Worm (Caenorhabditis elegans): ENCODE measurements around the gene blos-1.

The blos-1 gene

DNA sequence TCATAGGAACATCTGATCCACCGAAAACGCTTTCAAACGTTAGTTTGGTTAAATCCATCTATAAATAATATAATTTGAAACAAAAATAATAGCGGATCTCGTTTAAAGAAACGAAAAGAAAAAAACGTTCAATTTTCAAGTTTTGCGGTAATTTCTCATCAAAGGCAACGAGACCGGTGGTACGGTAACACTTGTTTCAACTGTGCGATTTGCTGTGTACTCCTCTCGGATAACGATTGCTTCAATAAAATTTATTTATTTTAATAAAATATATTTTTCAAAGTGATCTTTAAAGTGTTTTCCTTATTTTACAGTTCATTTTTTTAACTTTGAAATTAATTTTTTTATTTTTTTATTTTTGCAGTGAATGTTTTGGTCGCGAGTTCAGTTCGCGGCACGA is 6.8 kb upstream of the blos-1 start, which contains the start of the genes rde-4 and cox-14 (continued):
- TF ChIP-seq dpl-1 (GFP tag; optimal IDR thresholded peaks at IDR 0.05) (peak; percentile 84 to 93 (median 87)), unc-86 (tag; optimal IDR thresholded peaks at IDR 0.05) (peak; percentile 60), ceh-82 (tag; optimal IDR thresholded peaks at IDR 0.05) (peak; percentile 59 to 85 (median 68)), fkh-8 (tag; optimal IDR thresholded peaks at IDR 0.05) (no peak)

DNA sequence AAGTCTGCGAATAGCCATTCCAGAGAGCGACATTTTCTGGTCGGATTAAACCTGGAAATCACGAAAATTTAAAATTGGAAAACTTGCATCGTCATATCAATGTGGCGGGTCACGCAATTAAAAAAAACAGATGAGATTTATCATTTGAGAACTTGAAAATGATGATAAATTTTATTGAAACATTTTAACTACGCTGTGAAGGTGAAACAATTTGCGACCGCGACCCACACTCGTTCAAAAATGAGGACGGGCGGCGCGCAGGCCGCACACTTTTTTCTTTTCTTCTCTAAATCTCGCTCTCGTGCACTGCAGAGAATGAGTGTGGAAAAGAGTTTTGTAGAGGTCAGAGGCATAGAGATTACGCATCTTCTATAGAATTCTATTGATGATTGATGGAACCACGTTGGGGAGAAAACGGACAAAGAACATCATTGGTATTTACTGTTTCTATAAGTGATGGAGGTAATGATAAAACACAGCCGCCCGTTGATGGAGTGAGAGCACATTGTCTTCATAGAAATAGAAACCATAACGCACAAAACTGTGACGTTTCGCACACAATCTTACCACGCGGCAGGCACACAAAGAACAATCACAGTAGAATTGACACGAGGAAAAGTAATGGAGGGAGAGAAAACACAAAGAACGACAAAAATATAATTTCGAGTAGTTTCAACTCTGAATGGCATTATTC is 5.0 kb upstream of the blos-1 start, which contains the start of gene cts-1:
Gene cts-1, minus strand, starts transcription at position 51 of the 694 bp plus-strand sequence.
- no peak for TF ChIP-seq ztf-11 (tag; optimal IDR thresholded peaks at IDR 0.05)
- no peak for TF ChIP-seq nhr-19 (GFP tag; conservative IDR thresholded peaks at IDR 0.05)
- TF ChIP-seq mep-1 (tag; optimal IDR thresholded peaks at IDR 0.05) = peak; percentile 81
- peak; percentile 34 for TF ChIP-seq mef-2 (tag; optimal IDR thresholded peaks at IDR 0.05)
- peak; percentile 64 for TF ChIP-seq ztf-4 (tag; optimal IDR thresholded peaks at IDR 0.05)
- TF ChIP-seq aha-1 (tag; optimal IDR thresholded peaks at IDR 0.05) = peak; percentile 21
- TF ChIP-seq efl-3 (GFP tag; optimal IDR thresholded peaks at IDR 0.05) = no peak
- peak; percentile 30 for TF ChIP-seq snpc-4 (tag; optimal IDR thresholded peaks at IDR 0.05)
- TF ChIP-seq hlh-4 (tag; optimal IDR thresholded peaks at IDR 0.05) = no peak
- TF ChIP-seq blmp-1 (tag; optimal IDR thresholded peaks at IDR 0.05) = peak; percentile 87
- no peak for TF ChIP-seq ceh-63 (GFP tag; optimal IDR thresholded peaks at IDR 0.05)
- TF ChIP-seq egl-13 (tag; optimal IDR thresholded peaks at IDR 0.05) = no peak
- TF ChIP-seq lin-35 (GFP tag; optimal IDR thresholded peaks at IDR 0.05) = peak; percentile 69 to 82
- TF ChIP-seq fos-1 (tag; optimal IDR thresholded peaks at IDR 0.05) = no peak
- TF ChIP-seq xbp-1 (tag; optimal IDR thresholded peaks at IDR 0.05) = peak; percentile 74
- peak; percentile 73 for TF ChIP-seq swsn-7 (tag; optimal IDR thresholded peaks at IDR 0.05)
- peak; percentile 12 for TF ChIP-seq nhr-237 (tag; optimal IDR thresholded peaks at IDR 0.05)
- peak; percentile 87 for TF ChIP-seq unc-130 (tag; optimal IDR thresholded peaks at IDR 0.05)
- no peak for TF ChIP-seq lin-39 (tag; optimal IDR thresholded peaks at IDR 0.05)
- no peak for TF ChIP-seq sup-37 (GFP tag; optimal IDR thresholded peaks at IDR 0.05)
- TF ChIP-seq nhr-28 (tag; optimal IDR thresholded peaks at IDR 0.05) = no peak
- TF ChIP-seq ces-1 (GFP tag; optimal IDR thresholded peaks at IDR 0.05) = no peak
- peak; percentile 47 for TF ChIP-seq pag-3 (tag; optimal IDR thresholded peaks at IDR 0.05; ENCODE audit: borderline replicate concordance, insufficient read depth)
- no peak for TF ChIP-seq grh-1 (GFP tag; IDR thresholded peaks at IDR 0.05)
- peak; percentile 12 for TF ChIP-seq aly-2 (tag; optimal IDR thresholded peaks at IDR 0.05)
- peak; percentile 79 for TF ChIP-seq nhr-90 (tag; optimal IDR thresholded peaks at IDR 0.05; ENCODE audit: poor library complexity)
- peak; percentile 82 for TF ChIP-seq elt-2 (tag; optimal IDR thresholded peaks at IDR 0.05)
- TF ChIP-seq ceh-88 (GFP tag; IDR thresholded peaks at IDR 0.05) = no peak
- TF ChIP-seq F16B12.6 (tag; optimal IDR thresholded peaks at IDR 0.05) = peak; percentile 43
- TF ChIP-seq ama-1 (optimal IDR thresholded peaks at IDR 0.05) = no peak
- peak in 1 of 2 experiments; percentile 24 for TF ChIP-seq egl-27 (tag; optimal IDR thresholded peaks at IDR 0.05)
- TF ChIP-seq snu-23 (GFP tag; optimal IDR thresholded peaks at IDR 0.05) = peak; percentile 89
- no peak for TF ChIP-seq fkh-4 (tag; optimal IDR thresholded peaks at IDR 0.05; ENCODE audit: borderline replicate concordance)
- TF ChIP-seq unc-86 (tag; optimal IDR thresholded peaks at IDR 0.05) = no peak
- peak; percentile 76 for TF ChIP-seq nhr-47 (tag; optimal IDR thresholded peaks at IDR 0.05)
- no peak for TF ChIP-seq sptf-1 (tag; optimal IDR thresholded peaks at IDR 0.05)
- peak; percentile 94 for TF ChIP-seq nhr-85 (tag)
- TF ChIP-seq skn-1 (tag; optimal IDR thresholded peaks at IDR 0.05) = peak; percentile 75
- TF ChIP-seq fkh-10 (GFP tag; optimal IDR thresholded peaks at IDR 0.05) = peak; percentile 23
- no peak for TF ChIP-seq ceh-90 (tag; optimal IDR thresholded peaks at IDR 0.05)
- peak; percentile 35 for TF ChIP-seq lin-13 (GFP tag; optimal IDR thresholded peaks at IDR 0.05)
- TF ChIP-seq nhr-71 (tag; optimal IDR thresholded peaks at IDR 0.05) = peak; percentile 92
- peak; percentile 59 for TF ChIP-seq irx-1 (tag; optimal IDR thresholded peaks at IDR 0.05)
- TF ChIP-seq lin-15B (tag; optimal IDR thresholded peaks at IDR 0.05) = peak; percentile 67
- TF ChIP-seq efl-1 (optimal IDR thresholded peaks at IDR 0.05) = peak; percentile 72 to 73
- peak; percentile 50 to 93 for TF ChIP-seq efl-1 (GFP tag; optimal IDR thresholded peaks at IDR 0.05 in 1 of 2)
- peak; percentile 66 for TF ChIP-seq lir-3 (tag; optimal IDR thresholded peaks at IDR 0.05; ENCODE audit: poor library complexity)

All from whole organism, L1 larva.